Worm (Caenorhabditis elegans): ENCODE measurements around the gene T23B7.2.

The T23B7.2 gene

ce11 chrII:4858906-4859411 is 16.9 kb upstream of the T23B7.2 start:
- TF ChIP-seq lsy-12 (tag; optimal IDR thresholded peaks at IDR 0.05) (peak; percentile 12), elt-2 (tag; optimal IDR thresholded peaks at IDR 0.05) (peak; percentile 4), sea-2 (GFP tag; optimal IDR thresholded peaks at IDR 0.05) (no peak), nhr-77 (tag; optimal IDR thresholded peaks at IDR 0.05) (no peak), ama-1 (optimal IDR thresholded peaks at IDR 0.05) (peak; percentile 46)

DNA sequence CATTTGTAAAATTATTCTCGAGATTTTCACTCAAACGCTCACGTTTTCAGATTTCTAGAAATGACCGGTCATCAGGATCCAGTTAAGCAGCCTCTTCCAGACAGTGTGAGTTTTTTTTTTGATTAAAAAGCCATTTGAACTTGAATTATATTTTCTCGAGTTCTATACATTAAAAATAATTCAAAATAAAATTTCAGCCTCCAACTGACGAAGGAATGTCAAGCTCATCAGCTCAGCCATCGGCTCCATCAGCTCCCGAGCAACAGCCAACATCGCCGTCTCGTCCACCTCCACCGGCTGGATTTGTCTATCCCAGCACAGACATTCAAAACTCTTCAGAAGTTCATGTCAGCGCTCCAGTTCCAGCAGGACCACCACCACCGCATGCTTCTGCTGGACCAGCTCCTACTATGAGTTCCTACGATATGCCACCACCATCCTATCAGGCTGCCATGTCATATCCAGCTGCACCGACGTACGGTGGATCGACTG is 15.9 kb upstream of the T23B7.2 start, which contains the start of gene F11G11.5:
F11G11.5 (plus strand) TSS at position 51 of the 492 bp plus-strand sequence.
- no peak for TF ChIP-seq nhr-237 (tag; optimal IDR thresholded peaks at IDR 0.05)
- peak; percentile 76 for TF ChIP-seq ama-1 (optimal IDR thresholded peaks at IDR 0.05)
- TF ChIP-seq nhr-43 (tag; optimal IDR thresholded peaks at IDR 0.05; ENCODE audit: poor library complexity, severe bottlenecking) = peak; percentile 4
- TF ChIP-seq jun-1 (tag; optimal IDR thresholded peaks at IDR 0.05) = no peak

DNA sequence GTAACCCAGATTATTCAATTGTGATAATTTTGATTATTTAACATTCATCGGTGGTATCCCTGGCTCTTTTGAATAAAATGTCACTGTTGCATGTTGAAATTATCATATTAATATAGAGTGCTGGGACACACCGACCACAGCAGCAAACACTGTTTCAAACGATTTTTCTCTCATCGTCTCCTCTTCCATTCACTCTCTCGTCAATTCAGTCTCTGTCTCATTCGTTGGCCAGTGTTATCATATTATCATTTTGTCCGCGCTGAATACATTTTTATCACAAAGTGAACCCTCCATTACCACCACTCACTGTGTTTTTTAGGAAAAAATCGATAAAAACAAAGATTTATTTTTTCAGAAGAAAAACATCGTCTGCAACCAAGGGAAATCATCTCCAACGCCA is 15.0 kb upstream of the T23B7.2 start:
- TF ChIP-seq tbx-2 (tag; optimal IDR thresholded peaks at IDR 0.05) (no peak), mml-1 (tag; optimal IDR thresholded peaks at IDR 0.05) (no peak), ama-1 (optimal IDR thresholded peaks at IDR 0.05) (peak; percentile 69), zag-1 (tag; optimal IDR thresholded peaks at IDR 0.05) (no peak), skn-1 (tag; optimal IDR thresholded peaks at IDR 0.05) (no peak), ceh-16 (tag; optimal IDR thresholded peaks at IDR 0.05) (no peak), elt-2 (tag; optimal IDR thresholded peaks at IDR 0.05) (peak; percentile 96), unc-62 (GFP tag; optimal IDR thresholded peaks at IDR 0.05) (no peak), ceh-28 (tag; optimal IDR thresholded peaks at IDR 0.05) (peak; percentile 10), nhr-25 (tag; optimal IDR thresholded peaks at IDR 0.05) (peak; percentile 23), pha-4 (tag; optimal IDR thresholded peaks at IDR 0.05) (peak; percentile 4), pqm-1 (tag; optimal IDR thresholded peaks at IDR 0.05) (peak; percentile 25), nfya-1 (tag; optimal IDR thresholded peaks at IDR 0.05; ENCODE audit: insufficient read depth) (peak; percentile 26), lsy-12 (tag; optimal IDR thresholded peaks at IDR 0.05) (peak; percentile 36), nhr-28 (tag; optimal IDR thresholded peaks at IDR 0.05) (no peak)

DNA sequence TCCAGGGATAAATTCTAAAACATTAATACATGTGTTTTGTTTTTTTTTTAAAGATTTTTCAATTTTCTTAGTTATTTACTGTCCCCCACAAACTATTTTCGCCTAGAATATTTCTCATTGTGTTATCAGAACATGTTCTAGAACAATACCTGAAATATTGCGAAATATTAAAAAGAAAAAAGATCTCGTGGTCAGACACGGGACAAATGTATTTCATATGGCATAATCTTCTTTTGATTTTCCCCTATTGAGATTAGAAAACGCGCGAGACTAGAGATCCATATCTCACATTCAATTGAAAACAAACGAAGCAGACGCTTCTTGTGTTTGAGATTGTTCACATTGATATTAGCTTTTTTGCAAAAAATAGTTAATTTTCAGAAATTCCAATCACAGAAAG is 14.1 kb upstream of the T23B7.2 start:
- TF ChIP-seq lin-15B (tag; optimal IDR thresholded peaks at IDR 0.05) (no peak), elt-2 (tag; optimal IDR thresholded peaks at IDR 0.05) (peak; percentile 36), nhr-28 (tag; optimal IDR thresholded peaks at IDR 0.05) (no peak), daf-12 (tag; optimal IDR thresholded peaks at IDR 0.05) (no peak), snpc-4 (tag; optimal IDR thresholded peaks at IDR 0.05) (no peak), nhr-25 (tag; optimal IDR thresholded peaks at IDR 0.05) (peak; percentile 54), pha-4 (tag; optimal IDR thresholded peaks at IDR 0.05) (peak; percentile 1), unc-62 (GFP tag; optimal IDR thresholded peaks at IDR 0.05) (no peak), nhr-237 (tag; optimal IDR thresholded peaks at IDR 0.05) (no peak), elt-1 (tag; optimal IDR thresholded peaks at IDR 0.05) (peak; percentile 90), skn-1 (tag; optimal IDR thresholded peaks at IDR 0.05) (no peak), ama-1 (optimal IDR thresholded peaks at IDR 0.05) (no peak), egl-5 (tag; optimal IDR thresholded peaks at IDR 0.05) (no peak), pqm-1 (tag; optimal IDR thresholded peaks at IDR 0.05) (no peak), sea-2 (GFP tag; optimal IDR thresholded peaks at IDR 0.05) (no peak), fkh-2 (tag; optimal IDR thresholded peaks at IDR 0.05) (no peak), fos-1 (tag; optimal IDR thresholded peaks at IDR 0.05) (no peak), tbx-2 (tag; optimal IDR thresholded peaks at IDR 0.05) (no peak), nhr-23 (tag; optimal IDR thresholded peaks at IDR 0.05) (peak; percentile 40), nfya-1 (tag; optimal IDR thresholded peaks at IDR 0.05; ENCODE audit: insufficient read depth) (no peak), ceh-16 (tag; optimal IDR thresholded peaks at IDR 0.05) (no peak), ceh-28 (tag; optimal IDR thresholded peaks at IDR 0.05) (no peak), ztf-4 (tag; optimal IDR thresholded peaks at IDR 0.05) (no peak), lsy-12 (tag; optimal IDR thresholded peaks at IDR 0.05) (no peak), elt-3 (tag; optimal IDR thresholded peaks at IDR 0.05) (no peak), ceh-82 (tag; optimal IDR thresholded peaks at IDR 0.05) (no peak), nhr-43 (tag; optimal IDR thresholded peaks at IDR 0.05; ENCODE audit: poor library complexity, severe bottlenecking) (no peak), ztf-11 (tag; optimal IDR thresholded peaks at IDR 0.05) (no peak), eor-1 (tag; optimal IDR thresholded peaks at IDR 0.05) (no peak), nhr-77 (tag; optimal IDR thresholded peaks at IDR 0.05) (no peak), jun-1 (tag; optimal IDR thresholded peaks at IDR 0.05) (peak; percentile 10), hmg-11 (tag; optimal IDR thresholded peaks at IDR 0.05) (no peak), nhr-76 (tag; optimal IDR thresholded peaks at IDR 0.05) (no peak), aly-2 (tag; optimal IDR thresholded peaks at IDR 0.05) (no peak), lin-39 (tag; optimal IDR thresholded peaks at IDR 0.05) (no peak), mml-1 (tag; optimal IDR thresholded peaks at IDR 0.05) (no peak), egl-27 (tag; optimal IDR thresholded peaks at IDR 0.05) (no peak), R02D3.7 (tag; optimal IDR thresholded peaks at IDR 0.05) (no peak), ceh-9 (tag; optimal IDR thresholded peaks at IDR 0.05) (no peak), ZK546.5 (tag; optimal IDR thresholded peaks at IDR 0.05) (no peak), unc-39 (tag; optimal IDR thresholded peaks at IDR 0.05) (no peak), nhr-11 (tag; optimal IDR thresholded peaks at IDR 0.05) (no peak), mdl-1 (tag; optimal IDR thresholded peaks at IDR 0.05) (no peak)
